Fruit fly (Drosophila melanogaster): ENCODE data around the gene whe.

DNA sequence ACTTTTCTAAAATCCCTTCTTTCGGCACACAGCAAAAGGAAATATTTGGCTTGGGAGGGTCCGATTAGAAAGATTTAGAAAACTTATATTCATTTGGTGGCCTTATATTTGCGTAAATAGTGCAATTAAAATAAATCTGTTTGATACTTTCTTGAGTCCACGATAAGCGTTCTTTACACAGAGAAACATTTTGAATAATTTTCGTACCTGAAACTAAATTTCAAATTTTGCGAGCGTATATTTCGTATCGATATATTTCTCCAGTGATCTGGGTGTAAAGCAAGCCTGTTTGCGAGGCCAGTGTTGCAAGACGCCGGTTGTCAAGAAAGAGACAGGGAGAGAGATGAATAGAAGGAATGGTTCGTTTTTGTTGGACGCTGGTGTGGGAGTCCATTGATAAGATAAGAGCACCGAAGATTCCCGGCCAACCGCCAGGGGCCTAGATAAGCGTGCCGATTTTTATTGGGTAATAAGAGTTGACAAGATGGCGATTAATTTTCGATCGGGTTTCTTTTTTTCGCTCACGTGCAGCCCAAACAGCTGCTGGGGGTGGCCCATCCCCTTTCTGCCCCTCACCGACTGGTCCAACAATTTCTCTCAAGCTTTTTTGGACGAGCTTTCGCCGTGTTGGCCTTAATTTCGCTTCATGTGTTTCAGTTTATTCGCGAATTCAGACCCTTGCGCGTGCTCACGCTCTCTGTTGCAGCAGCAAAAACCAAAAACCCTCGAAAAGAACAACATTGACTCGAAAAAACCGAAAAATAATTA, 28.7 kb downstream of the whe start, which contains the start of gene slgA:
- no peak for TF ChIP-seq CG11695 (GFP tag; IDR thresholded peaks at IDR 0.05)
- no peak for TF ChIP-seq psq (GFP tag; optimal IDR thresholded peaks at IDR 0.05)

Data from whole organism, embryonic.